Fruit fly (Drosophila melanogaster): Measurements from ENCODE around the gene Acp24A4.

Gene Acp24A4

DNA sequence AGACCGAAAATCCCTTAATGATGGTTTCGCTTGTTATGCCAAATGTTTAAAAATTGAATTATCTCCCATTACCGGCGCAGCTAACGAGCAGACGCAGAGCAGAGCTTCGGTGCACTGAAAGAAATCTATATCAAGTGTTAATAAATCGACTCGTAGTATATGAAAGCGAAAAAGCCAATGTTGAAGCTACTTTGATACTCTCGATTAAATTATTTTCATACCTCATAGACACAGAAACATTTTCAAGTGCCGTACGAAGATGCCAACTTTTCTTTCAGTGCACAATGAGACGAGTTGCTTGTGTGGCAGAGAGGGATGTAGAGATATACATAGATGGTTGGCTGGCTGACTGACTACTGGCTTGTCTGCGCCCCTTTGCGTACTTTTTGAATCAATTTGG, 17.9 kb downstream of the Acp24A4 start (continued):
- TF ChIP-seq bcd (GFP tag; optimal IDR thresholded peaks at IDR 0.05) = peak; percentile 10
- no peak for TF ChIP-seq NfI (GFP tag; optimal IDR thresholded peaks at IDR 0.05)
- TF ChIP-seq CG13424 (tag; optimal IDR thresholded peaks at IDR 0.05) = no peak
- TF ChIP-seq peb (GFP tag; IDR thresholded peaks at IDR 0.05) = no peak
- TF ChIP-seq Antp (GFP tag; optimal IDR thresholded peaks at IDR 0.05) = peak; percentile 20
- no peak for TF ChIP-seq CG9437 (GFP tag; optimal IDR thresholded peaks at IDR 0.05)
- TF ChIP-seq CG3726 (GFP tag; IDR thresholded peaks at IDR 0.05) = no peak
- no peak for TF ChIP-seq Camta (GFP tag; optimal IDR thresholded peaks at IDR 0.05)
- TF ChIP-seq her (GFP tag; optimal IDR thresholded peaks at IDR 0.05) = no peak
- 0 out of 2 replicates have a peak, but pooled peaks have one; percentile 19 for TF ChIP-seq vvl (GFP tag; IDR thresholded peaks at IDR 0.05)
- no peak for TF ChIP-seq CG1647 (GFP tag; optimal IDR thresholded peaks at IDR 0.05)
- peak; percentile 42; the same call in 1 of the 2 replicates for TF ChIP-seq Rx (GFP tag; IDR thresholded peaks at IDR 0.05)
- no peak for TF ChIP-seq Dbx (GFP tag; IDR thresholded peaks at IDR 0.05)
- TF ChIP-seq fd96Cb (tag; optimal IDR thresholded peaks at IDR 0.05) = peak; percentile 55
- no peak for TF ChIP-seq Bteb2 (GFP tag; optimal IDR thresholded peaks at IDR 0.05)
- TF ChIP-seq CG7372 (GFP tag; IDR thresholded peaks at IDR 0.05) = 0 out of 2 replicates have a peak, but pooled peaks have one; percentile 34
- no peak for TF ChIP-seq usp (GFP tag; optimal IDR thresholded peaks at IDR 0.05)
- peak; percentile 30 for TF ChIP-seq CG5245 (GFP tag; optimal IDR thresholded peaks at IDR 0.05)
- TF ChIP-seq CG10274 (GFP tag; optimal IDR thresholded peaks at IDR 0.05) = no peak
- TF ChIP-seq pzg (GFP tag; optimal IDR thresholded peaks at IDR 0.05) = no peak
- TF ChIP-seq CG30020 (tag; optimal IDR thresholded peaks at IDR 0.05) = no peak
- no peak for TF ChIP-seq amos (GFP tag; IDR thresholded peaks at IDR 0.05; ENCODE audit: partially characterized antibody)
- TF ChIP-seq CG14441 (GFP tag; IDR thresholded peaks at IDR 0.05) = 0 out of 2 replicates have a peak, but pooled peaks have one; percentile 20
- no peak for TF ChIP-seq sr (GFP tag; IDR thresholded peaks at IDR 0.05)
- TF ChIP-seq CG6854 (GFP tag; optimal IDR thresholded peaks at IDR 0.05) = no peak
- TF ChIP-seq gsb-n (tag; optimal IDR thresholded peaks at IDR 0.05) = peak; percentile 35
- TF ChIP-seq Sry-δ (GFP tag; optimal IDR thresholded peaks at IDR 0.05) = no peak
- peak; percentile 25 for TF ChIP-seq D19A (tag; optimal IDR thresholded peaks at IDR 0.05)
- TF ChIP-seq insv (GFP tag; optimal IDR thresholded peaks at IDR 0.05) = no peak
- no peak for TF ChIP-seq vnd (GFP tag; IDR thresholded peaks at IDR 0.05; ENCODE audit: partially characterized antibody)
- TF ChIP-seq CG9876 (GFP tag; optimal IDR thresholded peaks at IDR 0.05) = no peak
- TF ChIP-seq HLHmδ (GFP tag; optimal IDR thresholded peaks at IDR 0.05) = no peak
- no peak for TF ChIP-seq Atf6 (GFP tag; IDR thresholded peaks at IDR 0.05)
- TF ChIP-seq CG18011 (GFP tag; optimal IDR thresholded peaks at IDR 0.05) = no peak
- TF ChIP-seq chm (GFP tag; IDR thresholded peaks at IDR 0.05) = peak; percentile 42; the same call in 1 of the 2 replicates
- TF ChIP-seq Pdp1 (GFP tag; optimal IDR thresholded peaks at IDR 0.05) = peak; percentile 5
- no peak for TF ChIP-seq ato (GFP tag; IDR thresholded peaks at IDR 0.05; ENCODE audit: partially characterized antibody)
- TF ChIP-seq Fer3 (tag; optimal IDR thresholded peaks at IDR 0.05) = no peak
- TF ChIP-seq Xbp1 (GFP tag; optimal IDR thresholded peaks at IDR 0.05) = peak; percentile 38
- peak; percentile 14 for TF ChIP-seq zf30C (GFP tag; optimal IDR thresholded peaks at IDR 0.05)
- no peak for TF ChIP-seq B-H2 (GFP tag; optimal IDR thresholded peaks at IDR 0.05)
- TF ChIP-seq HLH3B (GFP tag; IDR thresholded peaks at IDR 0.05) = 0 out of 2 replicates have a peak, but pooled peaks have one; percentile 17
- no peak for TF ChIP-seq schlank (tag; optimal IDR thresholded peaks at IDR 0.05)
- no peak for TF ChIP-seq stc (GFP tag; IDR thresholded peaks at IDR 0.05)
- no peak for TF ChIP-seq ac (GFP tag; optimal IDR thresholded peaks at IDR 0.05)
- no peak for TF ChIP-seq sd (tag; optimal IDR thresholded peaks at IDR 0.05)
- TF ChIP-seq mirr (GFP tag; optimal IDR thresholded peaks at IDR 0.05) = no peak
- TF ChIP-seq zfh2 (GFP tag; optimal IDR thresholded peaks at IDR 0.05) = no peak
- no peak for TF ChIP-seq hkb (optimal IDR thresholded peaks at IDR 0.05)
- TF ChIP-seq hkb (GFP tag; IDR thresholded peaks at IDR 0.05) = no peak
- TF ChIP-seq CG1602 (GFP tag; optimal IDR thresholded peaks at IDR 0.05) = no peak
- TF ChIP-seq corto (GFP tag; optimal IDR thresholded peaks at IDR 0.05) = no peak

Data from whole organism, embryonic.